Worm (Caenorhabditis elegans) whole organism, early embryonic: ENCODE data around the gene F36F12.2.
"Not testable (repeated sequence)": the region's sequence is repeated elsewhere in the genome, so short reads cannot be mapped to it uniquely, and the experiment has no call there.

Source experiments
- B0310.2 ChIP-seq: sonication (generic microtip); optimal IDR thresholded peaks from 2 replicates; lab custom pipeline; 2016; ENCODE audit warnings: mild to moderate bottlenecking, missing genetic modification characterization, missing compliant biosample characterization
- F13C5.2 ChIP-seq: sonication (generic microtip); optimal IDR thresholded peaks from 2 replicates; lab custom pipeline; 2017; ENCODE audit warnings: mild to moderate bottlenecking, missing genetic modification characterization, inconsistent platforms, missing compliant biosample characterization
- aly-1 ChIP-seq: sonication (generic microtip); optimal IDR thresholded peaks from 2 replicates; lab custom pipeline; 2016; ENCODE audit warnings: missing genetic modification characterization, missing compliant biosample characterization
- ama-1 ChIP-seq: fragments of 150-350 bp; optimal IDR thresholded peaks from 2 replicates; lab custom pipeline; 2014
- ceh-13 ChIP-seq: fragments of 200-800 bp; sonication (Bioruptor generic); optimal IDR thresholded peaks from 2 replicates; lab custom pipeline; 2018; ENCODE audit warnings: mild to moderate bottlenecking, missing genetic modification characterization, missing compliant biosample characterization
- ceh-36 ChIP-seq: sonication (generic microtip); optimal IDR thresholded peaks from 2 replicates; lab custom pipeline; 2016; ENCODE audit warnings: missing genetic modification characterization, inconsistent platforms, missing compliant biosample characterization
- ets-7 ChIP-seq: sonication (generic microtip); optimal IDR thresholded peaks from 2 replicates; lab custom pipeline; 2016; ENCODE audit warnings: missing genotype, missing genetic modification characterization, missing compliant biosample characterization
- flt-1 ChIP-seq: fragments of 200-800 bp; sonication (Bioruptor generic); IDR thresholded peaks from 2 replicates; pipeline ENCODE4 v1.3.6; 2022; ENCODE audit warnings: missing genetic modification characterization, missing compliant biosample characterization
- hmbx-1 ChIP-seq: sonication (generic microtip); optimal IDR thresholded peaks from 2 replicates; lab custom pipeline; 2016; ENCODE audit warnings: mild to moderate bottlenecking, missing genetic modification characterization, missing compliant biosample characterization
- hmg-4 ChIP-seq: fragments of 200-800 bp; sonication (Bioruptor generic); optimal IDR thresholded peaks from 2 replicates; lab custom pipeline; 2018; ENCODE audit warnings: mild to moderate bottlenecking, missing genetic modification characterization, missing compliant biosample characterization
- hnd-1 ChIP-seq: sonication (generic microtip); optimal IDR thresholded peaks from 2 replicates; lab custom pipeline; 2016; ENCODE audit warnings: missing genetic modification characterization, missing compliant biosample characterization
- pes-1 ChIP-seq: fragments of 200-800 bp; sonication (Bioruptor generic); IDR thresholded peaks from 2 replicates; pipeline ENCODE4 v1.3.6; 2022; ENCODE audit warnings: missing genetic modification reagents, missing genetic modification characterization, missing compliant biosample characterization
- scrt-1 ChIP-seq: fragments of 200-800 bp; sonication (Bioruptor generic); IDR thresholded peaks from 2 replicates; pipeline ENCODE4 v1.3.6; 2022; ENCODE audit warnings: missing genetic modification characterization, missing compliant biosample characterization
- sea-1 ChIP-seq: fragments of 200-800 bp; sonication (Bioruptor generic); conservative IDR thresholded peaks from 2 replicates; pipeline ENCODE4 v1.3.6; 2022; ENCODE audit warnings: missing genetic modification characterization, missing compliant biosample characterization
- tbx-11 ChIP-seq: fragments of 200-800 bp; sonication (Bioruptor generic); IDR thresholded peaks from 2 replicates; pipeline ENCODE4 v1.3.6; 2022; ENCODE audit warnings: missing genetic modification characterization, missing compliant biosample characterization
- tbx-37 ChIP-seq: fragments of 200-800 bp; sonication (Bioruptor generic); conservative IDR thresholded peaks from 2 replicates; pipeline ENCODE4 v1.3.6; 2022; ENCODE audit warnings: missing genetic modification reagents, missing genetic modification characterization, missing compliant biosample characterization
- tra-4 ChIP-seq: sonication (generic microtip); optimal IDR thresholded peaks from 2 replicates; lab custom pipeline; 2017; ENCODE audit warnings: missing genetic modification characterization, missing compliant biosample characterization

F36F12.2 gene

ce11 chrV:2095204-2095603, at the start of gene F36F12.2:
Gene F36F12.2, minus strand, starts transcription at chrV:2095304.
- TF ChIP-seq tbx-11 (GFP tag; lab: Robert Waterston, UW), result no peak
- no peak for TF ChIP-seq flt-1 (GFP tag; lab: Robert Waterston, UW)
- no peak for TF ChIP-seq hnd-1
- no peak for TF ChIP-seq hmbx-1 (tag; lab: Kevin White, UChicago)
- no peak for TF ChIP-seq ets-7 (tag; lab: Kevin White, UChicago)

ce11 chrV:2144408-2144807, 49.3 kb upstream of the F36F12.2 start, which contains the start of gene F22F7.12:
Gene F22F7.12, minus strand, starts transcription at chrV:2144508.
- not testable (repeated sequence) for TF ChIP-seq scrt-1 (GFP tag; lab: Robert Waterston, UW); tra-4 (tag; lab: Kevin White, UChicago); ets-7 (tag; lab: Kevin White, UChicago)

ce11 chrV:2139918-2140317, 44.8 kb upstream of the F36F12.2 start, which contains the start of gene F22F7.7:
Gene F22F7.7, minus strand, starts transcription at chrV:2140042.
- no peak for TF ChIP-seq aly-1 (tag; lab: Kevin White, UChicago)
- no peak for TF ChIP-seq scrt-1 (GFP tag; lab: Robert Waterston, UW)
- no peak for TF ChIP-seq sea-1 (GFP tag; lab: Robert Waterston, UW)
- no peak for TF ChIP-seq flt-1 (GFP tag; lab: Robert Waterston, UW)
- TF ChIP-seq tra-4 (tag; lab: Kevin White, UChicago), result no peak
- TF ChIP-seq ets-7 (tag; lab: Kevin White, UChicago), result no peak
- no peak for TF ChIP-seq F13C5.2 (tag; lab: Kevin White, UChicago)
- no peak for TF ChIP-seq ceh-36 (tag; lab: Kevin White, UChicago)
- no peak for TF ChIP-seq ceh-13 (GFP tag; lab: Kevin White, UChicago)
- no peak for TF ChIP-seq tbx-11 (GFP tag; lab: Robert Waterston, UW)
- TF ChIP-seq B0310.2 (tag; lab: Kevin White, UChicago), result no peak
- no peak for TF ChIP-seq ama-1
- no peak for TF ChIP-seq hnd-1

- no peak for TF ChIP-seq hnd-1
Measured at ce11 chrV:2138287-2138686, 43.2 kb upstream of the F36F12.2 start.

- no peak for TF ChIP-seq F13C5.2 (tag; lab: Kevin White, UChicago)
- TF ChIP-seq ceh-36 (tag; lab: Kevin White, UChicago), result no peak
- TF ChIP-seq ets-7 (tag; lab: Kevin White, UChicago), result no peak
Measured at ce11 chrV:2137010-2137409, 41.9 kb upstream of the F36F12.2 start.

ce11 chrV:2135323-2135722, 40.2 kb upstream of the F36F12.2 start:
- TF ChIP-seq hmbx-1 (tag; lab: Kevin White, UChicago) (no peak), sea-1 (GFP tag; lab: Robert Waterston, UW) (no peak), tbx-11 (GFP tag; lab: Robert Waterston, UW) (no peak), scrt-1 (GFP tag; lab: Robert Waterston, UW) (no peak), flt-1 (GFP tag; lab: Robert Waterston, UW) (no peak)

ce11 chrV:2134340-2134739, 39.2 kb upstream of the F36F12.2 start:
- TF ChIP-seq scrt-1 (GFP tag; lab: Robert Waterston, UW) (no peak), aly-1 (tag; lab: Kevin White, UChicago) (no peak), tra-4 (tag; lab: Kevin White, UChicago) (no peak), hmg-4 (no peak), B0310.2 (tag; lab: Kevin White, UChicago) (no peak), sea-1 (GFP tag; lab: Robert Waterston, UW) (no peak), hnd-1 (no peak)

ce11 chrV:2133512-2133911, 38.4 kb upstream of the F36F12.2 start:
- TF ChIP-seq pes-1 (GFP tag; lab: Robert Waterston, UW) (0 out of 2 replicates have a peak, but pooled peaks have one; percentile 34), hnd-1 (no peak)

ce11 chrV:2132675-2133074, 37.6 kb upstream of the F36F12.2 start:
- TF ChIP-seq tbx-37 (no peak), aly-1 (tag; lab: Kevin White, UChicago) (no peak), B0310.2 (tag; lab: Kevin White, UChicago) (no peak), hmg-4 (no peak), ama-1 (no peak), pes-1 (GFP tag; lab: Robert Waterston, UW) (no peak), tbx-11 (GFP tag; lab: Robert Waterston, UW) (no peak), sea-1 (GFP tag; lab: Robert Waterston, UW) (no peak), scrt-1 (GFP tag; lab: Robert Waterston, UW) (no peak), ceh-13 (GFP tag; lab: Kevin White, UChicago) (no peak), flt-1 (GFP tag; lab: Robert Waterston, UW) (no peak), tra-4 (tag; lab: Kevin White, UChicago) (no peak), F13C5.2 (tag; lab: Kevin White, UChicago) (no peak), hmbx-1 (tag; lab: Kevin White, UChicago) (no peak)
